Worm (Caenorhabditis elegans): ENCODE measurements around the gene rnf-121.

rnf-121 gene

ce11 chrIII:4204964-4205363 is 34.2 kb upstream of the rnf-121 start:
- no peak for TF ChIP-seq ztf-6 (GFP tag; IDR thresholded peaks at IDR 0.05)
- TF ChIP-seq gei-17 (GFP tag; optimal IDR thresholded peaks at IDR 0.05), result no peak
- no peak for TF ChIP-seq ztf-26 (tag; optimal IDR thresholded peaks at IDR 0.05)

ce11 chrIII:4204072-4204471 is 33.3 kb upstream of the rnf-121 start, which contains the start of the genes pelo-1 and R74.7:
Gene pelo-1, minus strand, starts transcription at chrIII:4204222.
Gene R74.7, plus strand, starts transcription at chrIII:4204429.
- no peak for TF ChIP-seq pha-4 (tag; optimal IDR thresholded peaks at IDR 0.05)
- no peak for TF ChIP-seq unc-62 (GFP tag; optimal IDR thresholded peaks at IDR 0.05)
- no peak for TF ChIP-seq ceh-40 (GFP tag; IDR thresholded peaks at IDR 0.05)
- TF ChIP-seq attf-3 (GFP tag; conservative IDR thresholded peaks at IDR 0.05), result peak; percentile 89
- no peak for TF ChIP-seq lin-54 (GFP tag; optimal IDR thresholded peaks at IDR 0.05)
- TF ChIP-seq cebp-1 (GFP tag; IDR thresholded peaks at IDR 0.05), result peak; percentile 70; the same call in 1 of the 2 replicates
- TF ChIP-seq cebp-1 (tag; optimal IDR thresholded peaks at IDR 0.05), result peak; percentile 95

ce11 chrIII:4196988-4197384 is 26.2 kb upstream of the rnf-121 start, which contains the start of gene asd-1:
Gene asd-1, plus strand, starts transcription at chrIII:4197285.
- no peak for TF ChIP-seq F39B2.1 (GFP tag; IDR thresholded peaks at IDR 0.05)
- no peak for TF ChIP-seq lin-35 (GFP tag; optimal IDR thresholded peaks at IDR 0.05)
- TF ChIP-seq D2030.7 (GFP tag; IDR thresholded peaks at IDR 0.05), result no peak
- TF ChIP-seq unc-130 (GFP tag; optimal IDR thresholded peaks at IDR 0.05), result no peak
- no peak for TF ChIP-seq lin-54 (GFP tag; optimal IDR thresholded peaks at IDR 0.05)
- no peak for TF ChIP-seq ceh-58 (GFP tag; IDR thresholded peaks at IDR 0.05)
- TF ChIP-seq F23B12.7 (tag; optimal IDR thresholded peaks at IDR 0.05; ENCODE audit: insufficient read depth), result no peak
- no peak for TF ChIP-seq bed-2 (GFP tag; IDR thresholded peaks at IDR 0.05)
- no peak for TF ChIP-seq let-607 (tag; optimal IDR thresholded peaks at IDR 0.05)
- TF ChIP-seq Y56A3A.18 (GFP tag; IDR thresholded peaks at IDR 0.05), result no peak
- TF ChIP-seq akir-1 (GFP tag; optimal IDR thresholded peaks at IDR 0.05), result no peak
- TF ChIP-seq rec-8 (tag; optimal IDR thresholded peaks at IDR 0.05), result no peak
- no peak for TF ChIP-seq ztf-25 (GFP tag; IDR thresholded peaks at IDR 0.05)
- no peak for TF ChIP-seq zim-3 (tag; optimal IDR thresholded peaks at IDR 0.05)
- no peak for TF ChIP-seq lag-1 (GFP tag; IDR thresholded peaks at IDR 0.05)
- no peak for TF ChIP-seq lir-1 (GFP tag; conservative IDR thresholded peaks at IDR 0.05)

- TF ChIP-seq K12H6.12 (tag; optimal IDR thresholded peaks at IDR 0.05), result peak; percentile 26
- peak; percentile 19 for TF ChIP-seq ceh-27 (GFP tag; optimal IDR thresholded peaks at IDR 0.05)
- no peak for TF ChIP-seq ztf-25 (GFP tag; IDR thresholded peaks at IDR 0.05)
- no peak for TF ChIP-seq ceh-91 (GFP tag; IDR thresholded peaks at IDR 0.05)
- peak; percentile 66; the same call in 1 of the 2 replicates for TF ChIP-seq hmg-1.2 (GFP tag; IDR thresholded peaks at IDR 0.05)
- no peak for TF ChIP-seq attf-3 (GFP tag; conservative IDR thresholded peaks at IDR 0.05)
- TF ChIP-seq ZK185.1 (tag; optimal IDR thresholded peaks at IDR 0.05; ENCODE audit: poor library complexity, severe bottlenecking), result peak; percentile 11
- no peak for TF ChIP-seq hmg-20 (GFP tag; IDR thresholded peaks at IDR 0.05)
- TF ChIP-seq B0261.1 (tag; optimal IDR thresholded peaks at IDR 0.05), result no peak
- TF ChIP-seq unc-62 (GFP tag; optimal IDR thresholded peaks at IDR 0.05), result no peak
- TF ChIP-seq hrde-1 (tag; optimal IDR thresholded peaks at IDR 0.05; ENCODE audit: borderline replicate concordance), result no peak
- no peak for TF ChIP-seq lin-26 (GFP tag; IDR thresholded peaks at IDR 0.05)
- peak in 1 of 3 experiments; percentile 23 for TF ChIP-seq lin-35 (GFP tag; optimal IDR thresholded peaks at IDR 0.05)
- TF ChIP-seq cebp-1 (GFP tag; IDR thresholded peaks at IDR 0.05), result no peak
- peak; percentile 45 for TF ChIP-seq cebp-1 (tag; optimal IDR thresholded peaks at IDR 0.05)
- TF ChIP-seq ekl-4 (GFP tag; IDR thresholded peaks at IDR 0.05), result peak; percentile 31; the same call in 1 of the 2 replicates
- TF ChIP-seq rpc-1 (optimal IDR thresholded peaks at IDR 0.05), result no peak
- TF ChIP-seq rpc-1 (tag; optimal IDR thresholded peaks at IDR 0.05), result no peak
- no peak for TF ChIP-seq gei-17 (GFP tag; optimal IDR thresholded peaks at IDR 0.05)
- TF ChIP-seq D2030.7 (GFP tag; IDR thresholded peaks at IDR 0.05), result 0 out of 2 replicates have a peak, but pooled peaks have one; percentile 18
- TF ChIP-seq dpl-1 (GFP tag; optimal IDR thresholded peaks at IDR 0.05), result no peak
- TF ChIP-seq tlf-1 (GFP tag; optimal IDR thresholded peaks at IDR 0.05), result no peak
- TF ChIP-seq efl-1 (GFP tag; optimal IDR thresholded peaks at IDR 0.05), result peak; percentile 57
- no peak for TF ChIP-seq B0019.2 (GFP tag; conservative IDR thresholded peaks at IDR 0.05)
- TF ChIP-seq dox-1 (GFP tag; IDR thresholded peaks at IDR 0.05), result 0 out of 2 replicates have a peak, but pooled peaks have one; percentile 20
Measured at ce11 chrIII:4196301-4196987, 25.7 kb upstream of the rnf-121 start.

Measured in whole organism, young adult.